Fruit fly (Drosophila melanogaster): Measurements from ENCODE around the gene RpS21.

Gene RpS21

DNA sequence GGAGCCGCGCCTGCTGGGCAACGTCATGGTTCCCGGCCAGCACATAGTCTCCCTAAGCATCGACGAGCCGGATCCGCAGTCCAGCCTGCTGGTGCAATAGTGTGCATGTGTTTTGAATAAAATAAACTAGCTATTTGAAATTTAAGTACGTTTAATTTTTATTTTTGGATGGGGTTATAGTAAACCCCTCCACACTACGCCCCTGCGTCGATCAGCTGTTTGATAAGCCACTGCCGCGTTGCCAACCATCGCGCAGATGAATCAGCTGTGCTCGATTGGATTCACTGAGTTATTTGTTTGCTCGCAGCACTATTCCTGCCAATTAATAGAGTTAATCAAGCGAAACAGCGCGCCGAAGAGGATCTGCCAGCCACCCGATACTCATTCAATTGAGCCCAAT, 23.0 kb downstream of the RpS21 start, which contains the start of gene RabGGTb (continued):
- TF ChIP-seq dimm (GFP tag; IDR thresholded peaks at IDR 0.05) (no peak), CG2202 (tag; optimal IDR thresholded peaks at IDR 0.05) (peak; percentile 8), CG15073 (GFP tag; optimal IDR thresholded peaks at IDR 0.05) (no peak), CG2120 (GFP tag; optimal IDR thresholded peaks at IDR 0.05) (peak; percentile 80), p53 (GFP tag; optimal IDR thresholded peaks at IDR 0.05) (peak; percentile 7), CG1024 (GFP tag; IDR thresholded peaks at IDR 0.05) (peak; percentile 47; the same call in 1 of the 2 replicates), D19A (tag; optimal IDR thresholded peaks at IDR 0.05) (no peak), CG6813 (GFP tag; optimal IDR thresholded peaks at IDR 0.05) (no peak), ssp (GFP tag; IDR thresholded peaks at IDR 0.05) (peak; percentile 42), dmrt11E (tag; optimal IDR thresholded peaks at IDR 0.05) (peak; percentile 14), CG7372 (GFP tag; IDR thresholded peaks at IDR 0.05) (peak; percentile 62), Sox100B (GFP tag; optimal IDR thresholded peaks at IDR 0.05) (no peak), sens (GFP tag) (peak; percentile 88), wek (GFP tag; optimal IDR thresholded peaks at IDR 0.05) (no peak), tgo (GFP tag; IDR thresholded peaks at IDR 0.05) (peak; percentile 75), ewg (GFP tag; optimal IDR thresholded peaks at IDR 0.05) (peak; percentile 5), CG8089 (GFP tag; optimal IDR thresholded peaks at IDR 0.05) (peak; percentile 6), wor (GFP tag; IDR thresholded peaks at IDR 0.05) (peak; percentile 42; the same call in 1 of the 2 replicates), Kr (GFP tag; optimal IDR thresholded peaks at IDR 0.05) (no peak), CG17385 (GFP tag; optimal IDR thresholded peaks at IDR 0.05) (peak; percentile 54), gt (GFP tag; IDR thresholded peaks at IDR 0.05) (no peak), CG12391 (tag; optimal IDR thresholded peaks at IDR 0.05) (peak; percentile 59), CG10366 (GFP tag; IDR thresholded peaks at IDR 0.05) (peak; percentile 68), Doc2 (GFP tag; IDR thresholded peaks at IDR 0.05) (no peak), danr (GFP tag; IDR thresholded peaks at IDR 0.05) (no peak), lov (optimal IDR thresholded peaks at IDR 0.05) (no peak), lov (GFP tag; IDR thresholded peaks at IDR 0.05) (0 out of 3 replicates have a peak, but pooled peaks have one; percentile 25), wdn (GFP tag; IDR thresholded peaks at IDR 0.05) (peak; percentile 65), lola (GFP tag; optimal IDR thresholded peaks at IDR 0.05) (peak in 1 of 3 experiments; percentile 12), nerfin-1 (tag; optimal IDR thresholded peaks at IDR 0.05) (no peak), CG10321 (GFP tag; IDR thresholded peaks at IDR 0.05) (peak; percentile 23; the same call in 1 of the 2 replicates), prd (optimal IDR thresholded peaks at IDR 0.05) (no peak), prd (GFP tag; IDR thresholded peaks at IDR 0.05) (peak; percentile 79), CG3847 (GFP tag; IDR thresholded peaks at IDR 0.05) (peak; percentile 83), CG11504 (tag; optimal IDR thresholded peaks at IDR 0.05) (peak; percentile 47), CTCF (GFP tag; optimal IDR thresholded peaks at IDR 0.05) (no peak), Dll (GFP tag; IDR thresholded peaks at IDR 0.05; ENCODE audit: partially characterized antibody) (peak; percentile 57; the same call in 1 of the 4 replicates), CG18262 (tag; optimal IDR thresholded peaks at IDR 0.05) (peak; percentile 18), CG43689 (GFP tag; IDR thresholded peaks at IDR 0.05) (peak; percentile 50; the same call in 1 of the 2 replicates), Opbp (GFP tag; IDR thresholded peaks at IDR 0.05; ENCODE audit: partially characterized antibody) (no peak), Mrtf (GFP tag; IDR thresholded peaks at IDR 0.05) (peak; percentile 66; the same call in 2 of the 3 replicates), CG32532 (GFP tag; IDR thresholded peaks at IDR 0.05) (peak; percentile 86), Bdp1 (GFP tag; optimal IDR thresholded peaks at IDR 0.05) (peak; percentile 39), fd64A (GFP tag; optimal IDR thresholded peaks at IDR 0.05) (no peak), CG17568 (GFP tag; optimal IDR thresholded peaks at IDR 0.05) (no peak), CG13624 (GFP tag; optimal IDR thresholded peaks at IDR 0.05) (peak; percentile 68), CG10267 (tag; optimal IDR thresholded peaks at IDR 0.05) (peak; percentile 41), Myb (GFP tag; optimal IDR thresholded peaks at IDR 0.05) (peak; percentile 47), bcd (GFP tag; optimal IDR thresholded peaks at IDR 0.05) (peak; percentile 61), Asciz (GFP tag; optimal IDR thresholded peaks at IDR 0.05) (peak; percentile 17), sna (GFP tag; IDR thresholded peaks at IDR 0.05; ENCODE audit: partially characterized antibody) (peak; percentile 30; the same call in 1 of the 2 replicates), CG6689 (GFP tag; IDR thresholded peaks at IDR 0.05) (peak; percentile 45; the same call in 1 of the 2 replicates)

All from whole organism, embryonic.